Worm (Caenorhabditis elegans) whole organism, early embryonic: ENCODE data around the gene C18D4.3.

ENCODE experiments used
- B0310.2 ChIP-seq: sonication (generic microtip); optimal IDR thresholded peaks from 2 replicates; lab custom pipeline; 2016; ENCODE audit warnings: mild to moderate bottlenecking, missing genetic modification characterization, missing compliant biosample characterization
- F13C5.2 ChIP-seq: sonication (generic microtip); optimal IDR thresholded peaks from 2 replicates; lab custom pipeline; 2017; ENCODE audit warnings: mild to moderate bottlenecking, missing genetic modification characterization, inconsistent platforms, missing compliant biosample characterization
- aly-1 ChIP-seq: sonication (generic microtip); optimal IDR thresholded peaks from 2 replicates; lab custom pipeline; 2016; ENCODE audit warnings: missing genetic modification characterization, missing compliant biosample characterization
- ama-1 ChIP-seq: fragments of 150-350 bp; optimal IDR thresholded peaks from 2 replicates; lab custom pipeline; 2014
- ceh-13 ChIP-seq: fragments of 200-800 bp; sonication (Bioruptor generic); optimal IDR thresholded peaks from 2 replicates; lab custom pipeline; 2018; ENCODE audit warnings: mild to moderate bottlenecking, missing genetic modification characterization, missing compliant biosample characterization
- ceh-36 ChIP-seq: sonication (generic microtip); optimal IDR thresholded peaks from 2 replicates; lab custom pipeline; 2016; ENCODE audit warnings: missing genetic modification characterization, inconsistent platforms, missing compliant biosample characterization
- ets-7 ChIP-seq: sonication (generic microtip); optimal IDR thresholded peaks from 2 replicates; lab custom pipeline; 2016; ENCODE audit warnings: missing genotype, missing genetic modification characterization, missing compliant biosample characterization
- flt-1 ChIP-seq: fragments of 200-800 bp; sonication (Bioruptor generic); IDR thresholded peaks from 2 replicates; pipeline ENCODE4 v1.3.6; 2022; ENCODE audit warnings: missing genetic modification characterization, missing compliant biosample characterization
- hmbx-1 ChIP-seq: sonication (generic microtip); optimal IDR thresholded peaks from 2 replicates; lab custom pipeline; 2016; ENCODE audit warnings: mild to moderate bottlenecking, missing genetic modification characterization, missing compliant biosample characterization
- hmg-4 ChIP-seq: fragments of 200-800 bp; sonication (Bioruptor generic); optimal IDR thresholded peaks from 2 replicates; lab custom pipeline; 2018; ENCODE audit warnings: mild to moderate bottlenecking, missing genetic modification characterization, missing compliant biosample characterization
- hnd-1 ChIP-seq: sonication (generic microtip); optimal IDR thresholded peaks from 2 replicates; lab custom pipeline; 2016; ENCODE audit warnings: missing genetic modification characterization, missing compliant biosample characterization
- pes-1 ChIP-seq: fragments of 200-800 bp; sonication (Bioruptor generic); IDR thresholded peaks from 2 replicates; pipeline ENCODE4 v1.3.6; 2022; ENCODE audit warnings: missing genetic modification reagents, missing genetic modification characterization, missing compliant biosample characterization
- scrt-1 ChIP-seq: fragments of 200-800 bp; sonication (Bioruptor generic); IDR thresholded peaks from 2 replicates; pipeline ENCODE4 v1.3.6; 2022; ENCODE audit warnings: missing genetic modification characterization, missing compliant biosample characterization
- sea-1 ChIP-seq: fragments of 200-800 bp; sonication (Bioruptor generic); conservative IDR thresholded peaks from 2 replicates; pipeline ENCODE4 v1.3.6; 2022; ENCODE audit warnings: missing genetic modification characterization, missing compliant biosample characterization
- tbx-11 ChIP-seq: fragments of 200-800 bp; sonication (Bioruptor generic); IDR thresholded peaks from 2 replicates; pipeline ENCODE4 v1.3.6; 2022; ENCODE audit warnings: missing genetic modification characterization, missing compliant biosample characterization
- tbx-37 ChIP-seq: fragments of 200-800 bp; sonication (Bioruptor generic); conservative IDR thresholded peaks from 2 replicates; pipeline ENCODE4 v1.3.6; 2022; ENCODE audit warnings: missing genetic modification reagents, missing genetic modification characterization, missing compliant biosample characterization
- tra-4 ChIP-seq: sonication (generic microtip); optimal IDR thresholded peaks from 2 replicates; lab custom pipeline; 2017; ENCODE audit warnings: missing genetic modification characterization, missing compliant biosample characterization

C18D4.3 gene

ce11 chrV:17532686-17533085 is at the start of gene C18D4.3:
Gene C18D4.3 (minus strand): TSS chrV:17532786.
- TF ChIP-seq B0310.2: no peak
- no peak for TF ChIP-seq scrt-1 (GFP tag; lab: Robert Waterston, UW)
- no peak for TF ChIP-seq tra-4 (tag; lab: Kevin White, UChicago)
- TF ChIP-seq ets-7 (tag; lab: Kevin White, UChicago): no peak
- TF ChIP-seq F13C5.2 (tag; lab: Kevin White, UChicago): no peak
- TF ChIP-seq hnd-1: no peak
- no peak for TF ChIP-seq hmbx-1 (tag; lab: Kevin White, UChicago)

ce11 chrV:17580017-17580416 is 47.4 kb upstream of the C18D4.3 start:
- TF ChIP-seq hmg-4: no peak
- TF ChIP-seq pes-1: no peak
- no peak for TF ChIP-seq tbx-37 (GFP tag; lab: Robert Waterston, UW)
- no peak for TF ChIP-seq scrt-1 (GFP tag; lab: Robert Waterston, UW)
- no peak for TF ChIP-seq tra-4 (tag; lab: Kevin White, UChicago)
- TF ChIP-seq flt-1: no peak
- no peak for TF ChIP-seq ets-7 (tag; lab: Kevin White, UChicago)
- no peak for TF ChIP-seq ama-1 (lab: Kevin White, UChicago)
- no peak for TF ChIP-seq hnd-1
- TF ChIP-seq ceh-36 (tag; lab: Kevin White, UChicago): no peak
- TF ChIP-seq F13C5.2 (tag; lab: Kevin White, UChicago): no peak
- TF ChIP-seq sea-1 (GFP tag; lab: Robert Waterston, UW): no peak
- no peak for TF ChIP-seq B0310.2
- no peak for TF ChIP-seq aly-1 (tag; lab: Kevin White, UChicago)

- no peak for TF ChIP-seq hmg-4
- TF ChIP-seq scrt-1 (GFP tag; lab: Robert Waterston, UW): no peak
- no peak for TF ChIP-seq ets-7 (tag; lab: Kevin White, UChicago)
- TF ChIP-seq B0310.2: no peak
- TF ChIP-seq F13C5.2 (tag; lab: Kevin White, UChicago): no peak
- no peak for TF ChIP-seq tra-4 (tag; lab: Kevin White, UChicago)
- no peak for TF ChIP-seq tbx-11 (GFP tag; lab: Robert Waterston, UW)
- no peak for TF ChIP-seq hmbx-1 (tag; lab: Kevin White, UChicago)
- TF ChIP-seq ama-1 (lab: Kevin White, UChicago): no peak
- no peak for TF ChIP-seq ceh-13 (GFP tag; lab: Kevin White, UChicago)
- TF ChIP-seq sea-1 (GFP tag; lab: Robert Waterston, UW): no peak
- TF ChIP-seq aly-1 (tag; lab: Kevin White, UChicago): no peak
- no peak for TF ChIP-seq flt-1
- no peak for TF ChIP-seq ceh-36 (tag; lab: Kevin White, UChicago)
- no peak for TF ChIP-seq pes-1
- no peak for TF ChIP-seq tbx-37 (GFP tag; lab: Robert Waterston, UW)
- TF ChIP-seq hnd-1: no peak
Measured at ce11 chrV:17566850-17567249, 34.3 kb upstream of the C18D4.3 start, which contains the start of gene C38D9.2. Gene C38D9.2 (plus strand): TSS chrV:17567150.

ce11 chrV:17565903-17566302 is 33.3 kb upstream of the C18D4.3 start, which contains the start of gene fbxa-171:
Gene fbxa-171 (minus strand): TSS chrV:17566003.
- TF ChIP-seq B0310.2: no peak
- TF ChIP-seq hmg-4: no peak
- no peak for TF ChIP-seq tbx-37 (GFP tag; lab: Robert Waterston, UW)
- no peak for TF ChIP-seq aly-1 (tag; lab: Kevin White, UChicago)
- no peak for TF ChIP-seq ceh-13 (GFP tag; lab: Kevin White, UChicago)
- no peak for TF ChIP-seq ama-1 (lab: Kevin White, UChicago)
- no peak for TF ChIP-seq pes-1
- no peak for TF ChIP-seq scrt-1 (GFP tag; lab: Robert Waterston, UW)
- no peak for TF ChIP-seq ceh-36 (tag; lab: Kevin White, UChicago)
- no peak for TF ChIP-seq tra-4 (tag; lab: Kevin White, UChicago)
- TF ChIP-seq ets-7 (tag; lab: Kevin White, UChicago): no peak
- no peak for TF ChIP-seq flt-1
- no peak for TF ChIP-seq hnd-1
- TF ChIP-seq tbx-11 (GFP tag; lab: Robert Waterston, UW): no peak
- TF ChIP-seq F13C5.2 (tag; lab: Kevin White, UChicago): no peak
- no peak for TF ChIP-seq sea-1 (GFP tag; lab: Robert Waterston, UW)
- TF ChIP-seq hmbx-1 (tag; lab: Kevin White, UChicago): no peak

- TF ChIP-seq hmbx-1 (tag; lab: Kevin White, UChicago) (no peak), hmg-4 (no peak), tbx-37 (GFP tag; lab: Robert Waterston, UW) (no peak), F13C5.2 (tag; lab: Kevin White, UChicago) (no peak), ets-7 (tag; lab: Kevin White, UChicago) (no peak)
Measured at ce11 chrV:17558946-17559345, 26.4 kb upstream of the C18D4.3 start, which contains the start of gene fbxa-172. Gene fbxa-172 (plus strand): TSS chrV:17559246.

ce11 chrV:17558377-17558776 is 25.8 kb upstream of the C18D4.3 start, which contains the start of gene fbxa-174:
Gene fbxa-174 (minus strand): TSS chrV:17558477.
- TF ChIP-seq B0310.2 (no peak), F13C5.2 (tag; lab: Kevin White, UChicago) (no peak), scrt-1 (GFP tag; lab: Robert Waterston, UW) (no peak), tbx-11 (GFP tag; lab: Robert Waterston, UW) (no peak), tra-4 (tag; lab: Kevin White, UChicago) (no peak), ceh-36 (tag; lab: Kevin White, UChicago) (no peak), hmbx-1 (tag; lab: Kevin White, UChicago) (no peak), ceh-13 (GFP tag; lab: Kevin White, UChicago) (no peak), sea-1 (GFP tag; lab: Robert Waterston, UW) (no peak), hmg-4 (no peak), aly-1 (tag; lab: Kevin White, UChicago) (no peak), hnd-1 (no peak)

ce11 chrV:17552759-17553158 is 20.2 kb upstream of the C18D4.3 start, which contains the start of gene C38D9.8:
Gene C38D9.8 (minus strand): TSS chrV:17552859.
- no peak for TF ChIP-seq B0310.2
- no peak for TF ChIP-seq ceh-13 (GFP tag; lab: Kevin White, UChicago)
- no peak for TF ChIP-seq hnd-1
- no peak for TF ChIP-seq sea-1 (GFP tag; lab: Robert Waterston, UW)
- TF ChIP-seq F13C5.2 (tag; lab: Kevin White, UChicago): no peak
- TF ChIP-seq aly-1 (tag; lab: Kevin White, UChicago): no peak
- TF ChIP-seq tbx-37 (GFP tag; lab: Robert Waterston, UW): no peak
- no peak for TF ChIP-seq ets-7 (tag; lab: Kevin White, UChicago)
- TF ChIP-seq ceh-36 (tag; lab: Kevin White, UChicago): no peak
- no peak for TF ChIP-seq hmbx-1 (tag; lab: Kevin White, UChicago)
- TF ChIP-seq pes-1: no peak
- TF ChIP-seq hmg-4: no peak
- TF ChIP-seq tra-4 (tag; lab: Kevin White, UChicago): no peak
- no peak for TF ChIP-seq flt-1
- no peak for TF ChIP-seq scrt-1 (GFP tag; lab: Robert Waterston, UW)
- no peak for TF ChIP-seq ama-1 (lab: Kevin White, UChicago)
- no peak for TF ChIP-seq tbx-11 (GFP tag; lab: Robert Waterston, UW)
